Fruit fly (Drosophila melanogaster) whole organism, embryonic: Measurements from ENCODE around the gene CG5160.

Experiments
- Asciz ChIP-seq: fragments of 200-800 bp; sonication (Bioruptor generic); optimal IDR thresholded peaks from 2 replicates; lab custom pipeline; 2017; ENCODE audit warnings: missing biosample characterization, mild to moderate bottlenecking, missing genetic modification characterization, missing genetic modification reagents
- C15 ChIP-seq: fragments of 200-800 bp; sonication (Bioruptor generic); IDR thresholded peaks from 3 replicates; pipeline ENCODE4 v1.3.6; 2022; ENCODE audit warnings: missing biosample characterization, missing genetic modification characterization
- CG10267 ChIP-seq: fragments of 200-800 bp; sonication (Bioruptor generic); optimal IDR thresholded peaks from 2 replicates; lab custom pipeline; 2018; ENCODE audit warnings: missing biosample characterization, mild to moderate bottlenecking, missing genetic modification characterization, moderate library complexity
- CG10462 ChIP-seq: fragments of 200-800 bp; sonication (Bioruptor generic); optimal IDR thresholded peaks from 2 replicates; lab custom pipeline; 2016; ENCODE audit warnings: missing biosample characterization, missing genetic modification characterization
- CG11695 ChIP-seq: fragments of 200-800 bp; sonication (Bioruptor generic); IDR thresholded peaks from 3 replicates; pipeline ENCODE4 v1.3.6; 2022; ENCODE audit warnings: missing biosample characterization, missing genetic modification characterization
- CG12769 ChIP-seq: fragments of 200-800 bp; sonication (Bioruptor generic); optimal IDR thresholded peaks from 2 replicates; lab custom pipeline; 2019; ENCODE audit warnings: missing biosample characterization, mild to moderate bottlenecking, missing genetic modification characterization, moderate library complexity
- CG14014 ChIP-seq: fragments of 200-800 bp; sonication (Bioruptor generic); IDR thresholded peaks from 2 replicates; pipeline ENCODE4 v1.3.6; 2022; ENCODE audit warnings: missing biosample characterization, missing genetic modification characterization
- CG17612 ChIP-seq: fragments of 200-800 bp; sonication (Bioruptor generic); IDR thresholded peaks from 2 replicates; pipeline ENCODE4 v1.3.6; 2022; ENCODE audit warnings: missing biosample characterization, missing genetic modification characterization
- CG17802 ChIP-seq: fragments of 200-800 bp; sonication (Bioruptor generic); optimal IDR thresholded peaks from 2 replicates; lab custom pipeline; 2018; ENCODE audit warnings: missing biosample characterization, mild to moderate bottlenecking, missing genetic modification characterization, moderate library complexity
- CG18262 ChIP-seq: fragments of 200-800 bp; optimal IDR thresholded peaks from 3 replicates; lab custom pipeline; 2019; ENCODE audit warnings: missing biosample characterization, mild to moderate bottlenecking, missing genetic modification characterization, moderate library complexity
- CG18476 ChIP-seq: fragments of 200-800 bp; sonication (Bioruptor generic); optimal IDR thresholded peaks from 2 replicates; lab custom pipeline; 2016; ENCODE audit warnings: missing biosample characterization, mild to moderate bottlenecking, missing genetic modification characterization
- CG2120 ChIP-seq: fragments of 200-800 bp; sonication (Bioruptor generic); optimal IDR thresholded peaks from 3 replicates; lab custom pipeline; 2016; ENCODE audit warnings: missing biosample characterization, missing genetic modification characterization
- CG2678 ChIP-seq: fragments of 200-800 bp; sonication (Bioruptor generic); optimal IDR thresholded peaks from 3 replicates; lab custom pipeline; 2019; ENCODE audit warnings: missing biosample characterization, mild to moderate bottlenecking, missing genetic modification characterization, moderate library complexity
- CG2712 ChIP-seq: fragments of 200-800 bp; optimal IDR thresholded peaks from 3 replicates; lab custom pipeline; 2019; ENCODE audit warnings: missing biosample characterization, mild to moderate bottlenecking, missing genetic modification characterization, moderate library complexity
- CG3281 ChIP-seq: fragments of 200-800 bp; sonication (Bioruptor generic); optimal IDR thresholded peaks from 3 replicates; lab custom pipeline; 2017; ENCODE audit warnings: missing biosample characterization, mild to moderate bottlenecking, missing genetic modification characterization
- CrebB ChIP-seq: fragments of 200-800 bp; sonication (Bioruptor generic); optimal IDR thresholded peaks from 3 replicates; lab custom pipeline; 2018; ENCODE audit warnings: missing biosample characterization, mild to moderate bottlenecking, missing genetic modification characterization
- D19A ChIP-seq: fragments of 200-800 bp; optimal IDR thresholded peaks from 3 replicates; lab custom pipeline; 2019; ENCODE audit warnings: missing biosample characterization, mild to moderate bottlenecking, missing genetic modification characterization, moderate library complexity
- Dad ChIP-seq: fragments of 200-800 bp; sonication (Bioruptor generic); optimal IDR thresholded peaks from 3 replicates; lab custom pipeline; 2016; ENCODE audit warnings: missing biosample characterization, missing genetic modification characterization
- E2f1 ChIP-seq: fragments of 200-800 bp; sonication (Bioruptor generic); IDR thresholded peaks from 2 replicates; pipeline ENCODE4 v1.3.6; 2022; ENCODE audit warnings: missing biosample characterization, missing genetic modification characterization
- HHEX ChIP-seq: fragments of 200-800 bp; sonication (Bioruptor generic); optimal IDR thresholded peaks from 3 replicates; lab custom pipeline; 2017; ENCODE audit warnings: missing biosample characterization, mild to moderate bottlenecking, missing genetic modification characterization, missing genetic modification reagents
- HLH4C ChIP-seq: fragments of 200-800 bp; sonication (Bioruptor generic); IDR thresholded peaks from 3 replicates; pipeline ENCODE4 v1.3.6; 2022; ENCODE audit warnings: missing biosample characterization, missing genetic modification characterization; ENCODE audit not compliant: partially characterized antibody
- Hr3 ChIP-seq: fragments of 200-800 bp; sonication (Bioruptor generic); optimal IDR thresholded peaks from 3 replicates; lab custom pipeline; 2016; ENCODE audit warnings: missing biosample characterization, missing genetic modification characterization
- Hr78 ChIP-seq, 2 experiments: fragments of 200-800 bp in 1 of 2; fragments of >200 bp in 1 of 2; sonication (Bioruptor generic) in 1 of 2; optimal IDR thresholded peaks; 2 replicates each; lab custom pipeline; 2017 to 2019; ENCODE audit warnings: missing biosample characterization in 2 of 2, missing genetic modification characterization in 2 of 2, mild to moderate bottlenecking in 1 of 2, moderate library complexity in 1 of 2
- Rx ChIP-seq: fragments of 200-800 bp; sonication (Bioruptor generic); IDR thresholded peaks from 2 replicates; pipeline ENCODE4 v1.3.6; 2022; ENCODE audit warnings: missing biosample characterization, missing genetic modification characterization
- Sox102F ChIP-seq: fragments of 200-800 bp; sonication (Bioruptor generic); optimal IDR thresholded peaks from 2 replicates; lab custom pipeline; 2018; ENCODE audit warnings: missing biosample characterization, mild to moderate bottlenecking, missing genetic modification characterization, moderate library complexity
- Ssrp ChIP-seq: fragments of 200-800 bp; sonication (Bioruptor generic); optimal IDR thresholded peaks from 2 replicates; lab custom pipeline; 2018; ENCODE audit warnings: missing biosample characterization, mild to moderate bottlenecking, missing genetic modification characterization, moderate library complexity
- abd-A ChIP-seq: fragments of 200-800 bp; sonication (Bioruptor generic); optimal IDR thresholded peaks from 3 replicates; lab custom pipeline; 2019; ENCODE audit warnings: missing biosample characterization, mild to moderate bottlenecking, missing genetic modification characterization, moderate library complexity
- cas ChIP-seq: fragments of 200-800 bp; sonication (Bioruptor generic); IDR thresholded peaks from 2 replicates; pipeline ENCODE4 v1.3.6; 2022; ENCODE audit warnings: missing biosample characterization, missing genetic modification characterization
- chif ChIP-seq, 2 experiments: fragments of 200-800 bp; sonication (Bioruptor generic); optimal IDR thresholded peaks; 3 replicates each; lab custom pipeline; 2016; ENCODE audit warnings: missing biosample characterization in 2 of 2, missing genetic modification characterization in 2 of 2
- cwo ChIP-seq: fragments of 200-800 bp; sonication (Bioruptor generic); optimal IDR thresholded peaks from 3 replicates; lab custom pipeline; 2017; ENCODE audit warnings: missing biosample characterization, missing genetic modification characterization, mild to moderate bottlenecking, moderate library complexity, missing genetic modification reagents
- dimm ChIP-seq: fragments of 200-800 bp; sonication (Bioruptor generic); IDR thresholded peaks from 2 replicates; pipeline ENCODE4 v1.3.6; 2022; ENCODE audit warnings: missing biosample characterization, missing genetic modification characterization
- gro ChIP-seq: fragments of 200-800 bp; sonication (Bioruptor generic); optimal IDR thresholded peaks from 2 replicates; lab custom pipeline; 2016; ENCODE audit warnings: missing biosample characterization, missing genetic modification characterization
- kay ChIP-seq: fragments of 200-800 bp; sonication (Bioruptor generic); optimal IDR thresholded peaks from 2 replicates; lab custom pipeline; 2016; ENCODE audit warnings: missing biosample characterization, missing genetic modification characterization
- klu ChIP-seq: fragments of 200-800 bp; sonication (Bioruptor generic); IDR thresholded peaks from 2 replicates; pipeline ENCODE4 v1.3.6; 2022; ENCODE audit warnings: missing biosample characterization, missing genetic modification characterization
- lbe ChIP-seq: fragments of 200-800 bp; sonication (Bioruptor generic); optimal IDR thresholded peaks from 2 replicates; lab custom pipeline; 2016; ENCODE audit warnings: missing biosample characterization, mild to moderate bottlenecking, missing genetic modification characterization
- oc ChIP-seq: fragments of 200-800 bp; sonication (Bioruptor generic); optimal IDR thresholded peaks from 2 replicates; lab custom pipeline; 2018; ENCODE audit warnings: missing biosample characterization, mild to moderate bottlenecking, missing genetic modification characterization, moderate library complexity
- odd ChIP-seq: fragments of 200-800 bp; sonication (Bioruptor generic); optimal IDR thresholded peaks from 2 replicates; lab custom pipeline; 2017; ENCODE audit warnings: missing biosample characterization, mild to moderate bottlenecking, missing genetic modification characterization
- onecut ChIP-seq: fragments of 200-800 bp; sonication (Bioruptor generic); IDR thresholded peaks from 2 replicates; pipeline ENCODE4 v1.3.6; 2022; ENCODE audit warnings: missing biosample characterization, missing genetic modification characterization
- p53 ChIP-seq: fragments of 200-800 bp; sonication (Bioruptor generic); optimal IDR thresholded peaks from 2 replicates; lab custom pipeline; 2016; ENCODE audit warnings: missing biosample characterization, missing genetic modification characterization
- pan ChIP-seq, 4 experiments: fragments of >200 bp in 3 of 4; fragments of 200-800 bp in 1 of 4; sonication (Bioruptor generic) in 1 of 4; optimal IDR thresholded peaks in 3 of 4; IDR thresholded peaks in 1 of 4; 2 replicates each; pipeline versions ENCODE4 v1.3.6 to Lab custom; 2017 to 2022; ENCODE audit warnings: missing biosample characterization in 2 of 4, missing genetic modification characterization in 2 of 4, mixed read lengths in 1 of 4
- peb ChIP-seq: fragments of 200-800 bp; sonication (Bioruptor generic); IDR thresholded peaks from 2 replicates; pipeline ENCODE4 v1.3.6; 2022; ENCODE audit warnings: missing biosample characterization, missing genetic modification characterization
- pnt ChIP-seq: fragments of 200-800 bp; sonication (Bioruptor generic); optimal IDR thresholded peaks from 3 replicates; lab custom pipeline; 2016; ENCODE audit warnings: missing biosample characterization, missing genetic modification characterization
- repo ChIP-seq: fragments of 200-800 bp; sonication (Bioruptor generic); optimal IDR thresholded peaks from 2 replicates; lab custom pipeline; 2016; ENCODE audit warnings: missing biosample characterization, missing genetic modification characterization
- run ChIP-seq: fragments of 200-800 bp; sonication (Bioruptor generic); optimal IDR thresholded peaks from 3 replicates; lab custom pipeline; 2018; ENCODE audit warnings: missing biosample characterization, mild to moderate bottlenecking, missing genetic modification characterization
- tll ChIP-seq, 2 experiments: fragments of 200-800 bp in 1 of 2; fragments of >200 bp in 1 of 2; sonication (Bioruptor generic) in 1 of 2; optimal IDR thresholded peaks; 2 replicates each; lab custom pipeline; 2017 to 2019; ENCODE audit warnings: missing biosample characterization in 2 of 2, missing genetic modification characterization in 2 of 2, mild to moderate bottlenecking in 1 of 2, moderate library complexity in 1 of 2
- wek ChIP-seq: fragments of 200-800 bp; sonication (Bioruptor generic); optimal IDR thresholded peaks from 3 replicates; lab custom pipeline; 2018; ENCODE audit warnings: missing biosample characterization, mild to moderate bottlenecking, missing genetic modification characterization, moderate library complexity
- wor ChIP-seq: fragments of 200-800 bp; sonication (Bioruptor generic); IDR thresholded peaks from 2 replicates; pipeline ENCODE4 v1.3.6; 2022; ENCODE audit warnings: missing biosample characterization, missing genetic modification characterization
- zen2 ChIP-seq: fragments of 200-800 bp; sonication (Bioruptor generic); IDR thresholded peaks from 3 replicates; pipeline ENCODE4 v1.3.6; 2022; ENCODE audit warnings: missing biosample characterization, missing genetic modification characterization; ENCODE audit not compliant: partially characterized antibody

The CG5160 gene

dm6 chr2L:7433957-7434736 is 35.6 kb upstream of the CG5160 start (continued):
- TF ChIP-seq onecut (GFP tag; lab: Robert Waterston, UW) (peak; percentile 65), cas (GFP tag; lab: Robert Waterston, UW) (peak; percentile 72), gro (GFP tag; lab: Kevin White, UChicago) (no peak), oc (tag; lab: Kevin White, UChicago) (peak; percentile 48), CG2712 (tag; lab: Kevin White, UChicago) (peak; percentile 31), CG11695 (GFP tag; lab: Robert Waterston, UW) (peak; percentile 86), E2f1 (GFP tag; lab: Robert Waterston, UW) (peak; percentile 71), CG17612 (GFP tag; lab: Robert Waterston, UW) (peak; percentile 71), CG18262 (peak; percentile 44), CG18476 (GFP tag; lab: Kevin White, UChicago) (peak; percentile 71), CG17802 (tag; lab: Kevin White, UChicago) (no peak), CG14014 (peak; percentile 90), tll (GFP tag; optimal IDR thresholded peaks at IDR 0.05; lab: Kevin White, UChicago) (no peak), p53 (GFP tag; lab: Kevin White, UChicago) (no peak), CG10267 (tag; lab: Kevin White, UChicago) (peak; percentile 60), abd-A (tag; lab: Kevin White, UChicago) (no peak), CG2120 (GFP tag; lab: Kevin White, UChicago) (peak; percentile 90), Hr3 (GFP tag; lab: Kevin White, UChicago) (peak; percentile 68), CG2678 (tag; lab: Kevin White, UChicago) (peak; percentile 85), dimm (GFP tag; lab: Robert Waterston, UW) (no peak), CrebB (tag; lab: Kevin White, UChicago) (peak; percentile 63), C15 (GFP tag; lab: Robert Waterston, UW) (peak; percentile 75; the same call in 2 of the 3 replicates), peb (GFP tag; lab: Robert Waterston, UW) (peak; percentile 57; the same call in 1 of the 2 replicates), HHEX (GFP tag; lab: Kevin White, UChicago) (peak; percentile 64), cwo (GFP tag; lab: Kevin White, UChicago) (peak; percentile 69), wor (GFP tag; lab: Robert Waterston, UW) (peak; percentile 59), Sox102F (peak; percentile 79), D19A (tag; lab: Kevin White, UChicago) (peak; percentile 73), Hr78 (GFP tag; optimal IDR thresholded peaks at IDR 0.05; lab: Kevin White, UChicago) (peak in 1 of 2 experiments; percentile 60), HLH4C (GFP tag; lab: Robert Waterston, UW) (no peak), run (tag; lab: Kevin White, UChicago) (peak; percentile 44), zen2 (GFP tag; lab: Robert Waterston, UW) (no peak), CG3281 (GFP tag; lab: Kevin White, UChicago) (peak; percentile 74), CG12769 (tag; lab: Kevin White, UChicago) (peak; percentile 88), Asciz (no peak), Rx (peak; percentile 62), odd (peak; percentile 41), Dad (GFP tag; lab: Kevin White, UChicago) (no peak), pan (optimal IDR thresholded peaks at IDR 0.05; lab: Kevin White, UChicago) (no peak), pan (GFP tag; optimal IDR thresholded peaks at IDR 0.05 in 1 of 2, IDR thresholded peaks at IDR 0.05 in 1 of 2) (peak in 1 of 2 experiments; percentile 84), klu (GFP tag; lab: Robert Waterston, UW) (peak; percentile 81), chif (GFP tag; optimal IDR thresholded peaks at IDR 0.05; lab: Kevin White, UChicago) (no peak), lbe (GFP tag; lab: Kevin White, UChicago) (no peak), CG10462 (GFP tag; lab: Kevin White, UChicago) (no peak), kay (no peak), wek (no peak), Ssrp (peak; percentile 59), repo (GFP tag; lab: Kevin White, UChicago) (no peak), pnt (GFP tag; lab: Kevin White, UChicago) (no peak)
